Worm (Caenorhabditis elegans) whole organism, young adult: ENCODE results near the gene fut-5.

ENCODE experiments used
- B0336.3 ChIP-seq: fragments of 200-800 bp; sonication (Bioruptor generic); IDR thresholded peaks from 2 replicates; pipeline ENCODE4 v1.3.6; 2022; ENCODE audit warnings: missing genetic modification characterization, missing compliant biosample characterization
- C17E4.6 ChIP-seq: fragments of 200-800 bp; sonication (Bioruptor generic); IDR thresholded peaks from 2 replicates; pipeline ENCODE4 v1.3.6; 2022; ENCODE audit warnings: missing genetic modification reagents, missing genetic modification characterization, missing compliant biosample characterization
- D2030.7 ChIP-seq: fragments of 200-800 bp; sonication (Bioruptor generic); IDR thresholded peaks from 2 replicates; pipeline ENCODE4 v1.3.6; 2022; ENCODE audit warnings: missing genetic modification reagents, missing genetic modification characterization, missing compliant biosample characterization
- F23B12.7 ChIP-seq: sonication (generic microtip); optimal IDR thresholded peaks from 2 replicates; lab custom pipeline; 2017; ENCODE audit warnings: missing genetic modification characterization, mild to moderate bottlenecking, missing compliant biosample characterization, antibody characterized with exemption, moderate library complexity; ENCODE audit not compliant: insufficient read depth
- F33H1.4 ChIP-seq: fragments of 200-800 bp; sonication (Bioruptor generic); IDR thresholded peaks from 2 replicates; pipeline ENCODE4 v1.3.6; 2022; ENCODE audit warnings: missing genetic modification reagents, missing genetic modification characterization, missing compliant biosample characterization
- F49E8.2 ChIP-seq: sonication (generic microtip); optimal IDR thresholded peaks from 3 replicates; lab custom pipeline; 2017; ENCODE audit warnings: missing genetic modification characterization, mild to moderate bottlenecking, missing compliant biosample characterization, antibody characterized with exemption, moderate library complexity; ENCODE audit not compliant: insufficient read depth
- Y53F4B.3 ChIP-seq: fragments of 200-800 bp; sonication (Bioruptor generic); IDR thresholded peaks from 2 replicates; pipeline ENCODE4 v1.3.6; 2022; ENCODE audit warnings: missing genetic modification reagents, missing genetic modification characterization, missing compliant biosample characterization
- Y53G8AR.9 ChIP-seq: fragments of 200-800 bp; sonication (Bioruptor generic); conservative IDR thresholded peaks from 2 replicates; pipeline ENCODE4 v1.3.6; 2022; ENCODE audit warnings: missing genetic modification reagents, missing genetic modification characterization, missing compliant biosample characterization
- Y79H2A.3 ChIP-seq: fragments of 200-800 bp; sonication (Bioruptor generic); conservative IDR thresholded peaks from 2 replicates; pipeline ENCODE4 v1.3.6; 2022; ENCODE audit warnings: missing genetic modification reagents, missing genetic modification characterization, missing compliant biosample characterization
- ZK185.1 ChIP-seq: sonication (generic microtip); optimal IDR thresholded peaks from 2 replicates; lab custom pipeline; 2016; ENCODE audit warnings: mild to moderate bottlenecking, missing genetic modification characterization, missing compliant biosample characterization; ENCODE audit not compliant: poor library complexity, severe bottlenecking
- atf-7 ChIP-seq: sonication (generic microtip); optimal IDR thresholded peaks from 2 replicates; lab custom pipeline; 2017; ENCODE audit warnings: mild to moderate bottlenecking, missing genetic modification characterization, missing compliant biosample characterization
- athp-1 ChIP-seq: sonication (generic microtip); optimal IDR thresholded peaks from 2 replicates; lab custom pipeline; 2017; ENCODE audit warnings: mild to moderate bottlenecking, missing genetic modification characterization, missing compliant biosample characterization
- attf-6 ChIP-seq: fragments of 200-800 bp; sonication (Bioruptor generic); IDR thresholded peaks from 2 replicates; pipeline ENCODE4 v1.3.6; 2022; ENCODE audit warnings: missing genetic modification reagents, missing genetic modification characterization, missing compliant biosample characterization
- cebp-1 ChIP-seq, 2 experiments: fragments of 200-800 bp in 1 of 2; sonication (Bioruptor generic) in 1 of 2; sonication (generic microtip) in 1 of 2; IDR thresholded peaks in 1 of 2; optimal IDR thresholded peaks in 1 of 2; 2 replicates each; pipeline versions ENCODE4 v1.3.6 to Lab custom; 2017 to 2022; ENCODE audit warnings: missing compliant biosample characterization in 2 of 2, missing genetic modification characterization in 2 of 2, mild to moderate bottlenecking in 1 of 2, missing genetic modification reagents in 1 of 2, moderate library complexity in 1 of 2
- ceh-27 ChIP-seq: fragments of 200-800 bp; sonication (Bioruptor generic); optimal IDR thresholded peaks from 2 replicates; lab custom pipeline; 2018; ENCODE audit warnings: mild to moderate bottlenecking, missing genetic modification characterization, moderate library complexity, missing compliant biosample characterization
- chd-7 ChIP-seq: sonication (generic microtip); optimal IDR thresholded peaks from 2 replicates; lab custom pipeline; 2016; ENCODE audit warnings: mild to moderate bottlenecking, missing genetic modification characterization, moderate library complexity, missing compliant biosample characterization
- die-1 ChIP-seq: sonication (generic microtip); optimal IDR thresholded peaks from 2 replicates; lab custom pipeline; 2016; ENCODE audit warnings: missing genotype, mild to moderate bottlenecking, missing genetic modification characterization, missing compliant biosample characterization
- dpl-1 ChIP-seq: fragments of 150-350 bp; optimal IDR thresholded peaks from 2 replicates; lab custom pipeline; 2014; ENCODE audit warnings: missing biosample characterization, missing genetic modification reagents, missing genetic modification characterization
- efl-1 ChIP-seq: fragments of 150-350 bp; optimal IDR thresholded peaks from 2 replicates; lab custom pipeline; 2014; ENCODE audit warnings: missing biosample characterization, missing genetic modification reagents, missing genetic modification characterization
- egl-18 ChIP-seq: fragments of 200-800 bp; sonication (Bioruptor generic); IDR thresholded peaks from 2 replicates; pipeline ENCODE4 v1.3.6; 2022; ENCODE audit warnings: missing genetic modification reagents, missing genetic modification characterization, missing compliant biosample characterization
- ekl-4 ChIP-seq: fragments of 200-800 bp; sonication (Bioruptor generic); IDR thresholded peaks from 2 replicates; pipeline ENCODE4 v1.3.6; 2022; ENCODE audit warnings: missing genetic modification reagents, missing genetic modification characterization, missing compliant biosample characterization
- him-1 ChIP-seq: sonication (generic microtip); optimal IDR thresholded peaks from 2 replicates; lab custom pipeline; 2016; ENCODE audit warnings: missing genotype, missing genetic modification reagents, missing genetic modification characterization, missing compliant biosample characterization
- hmg-1.2 ChIP-seq: fragments of 200-800 bp; sonication (Bioruptor generic); IDR thresholded peaks from 2 replicates; pipeline ENCODE4 v1.3.6; 2022; ENCODE audit warnings: missing genetic modification reagents, missing genetic modification characterization, missing compliant biosample characterization
- hrde-1 ChIP-seq: sonication (generic microtip); optimal IDR thresholded peaks from 2 replicates; lab custom pipeline; 2016; ENCODE audit warnings: missing genetic modification characterization, mild to moderate bottlenecking, missing compliant biosample characterization, moderate library complexity, missing genotype, missing genetic modification reagents, borderline replicate concordance
- hsf-1 ChIP-seq: fragments of 200-800 bp; sonication (Bioruptor generic); IDR thresholded peaks from 2 replicates; pipeline ENCODE4 v1.3.6; 2022; ENCODE audit warnings: missing genetic modification reagents, missing genetic modification characterization, missing compliant biosample characterization
- lin-26 ChIP-seq: fragments of 200-800 bp; sonication (Bioruptor generic); IDR thresholded peaks from 2 replicates; pipeline ENCODE4 v1.3.6; 2022; ENCODE audit warnings: missing genetic modification reagents, missing genetic modification characterization, missing compliant biosample characterization
- lin-35 ChIP-seq, 3 experiments: fragments of 150-350 bp in 2 of 3; sonication (generic microtip) in 1 of 3; optimal IDR thresholded peaks; 2 replicates each; lab custom pipeline; 2014 to 2018; ENCODE audit warnings: missing biosample characterization in 3 of 3, missing genetic modification characterization in 3 of 3, missing genetic modification reagents in 3 of 3
- lin-54 ChIP-seq: fragments of 200-800 bp; sonication (Bioruptor generic); optimal IDR thresholded peaks from 2 replicates; lab custom pipeline; 2018; ENCODE audit warnings: mild to moderate bottlenecking, missing genetic modification characterization, missing compliant biosample characterization
- lsl-1 ChIP-seq: fragments of 200-800 bp; sonication (Bioruptor generic); optimal IDR thresholded peaks from 2 replicates; lab custom pipeline; 2018; ENCODE audit warnings: mild to moderate bottlenecking, missing genetic modification characterization, moderate library complexity, missing compliant biosample characterization
- madf-3 ChIP-seq: fragments of 200-800 bp; sonication (Bioruptor generic); IDR thresholded peaks from 2 replicates; pipeline ENCODE4 v1.3.6; 2022; ENCODE audit warnings: missing genetic modification reagents, missing genetic modification characterization, missing compliant biosample characterization
- madf-6 ChIP-seq: fragments of 200-800 bp; sonication (Bioruptor generic); IDR thresholded peaks from 2 replicates; pipeline ENCODE4 v1.3.6; 2022; ENCODE audit warnings: missing genetic modification reagents, missing genetic modification characterization, missing compliant biosample characterization
- madf-8 ChIP-seq: fragments of 200-800 bp; sonication (Bioruptor generic); conservative IDR thresholded peaks from 2 replicates; pipeline ENCODE4 v1.3.6; 2022; ENCODE audit warnings: missing genetic modification reagents, missing genetic modification characterization, missing compliant biosample characterization
- mes-4 ChIP-seq: sonication (generic microtip); optimal IDR thresholded peaks from 2 replicates; lab custom pipeline; 2016; ENCODE audit warnings: missing genotype, missing genetic modification characterization, missing compliant biosample characterization
- nfya-2 ChIP-seq: fragments of 200-800 bp; sonication (Bioruptor generic); IDR thresholded peaks from 2 replicates; pipeline ENCODE4 v1.3.6; 2022; ENCODE audit warnings: missing genetic modification reagents, missing genetic modification characterization, missing compliant biosample characterization
- nfyb-1 ChIP-seq: fragments of 200-800 bp; sonication (Bioruptor generic); IDR thresholded peaks from 2 replicates; pipeline ENCODE4 v1.3.6; 2022; ENCODE audit warnings: missing genetic modification reagents, missing genetic modification characterization, missing compliant biosample characterization
- rcor-1 ChIP-seq: fragments of 200-800 bp; sonication (Bioruptor generic); IDR thresholded peaks from 2 replicates; pipeline ENCODE4 v1.3.6; 2022; ENCODE audit warnings: missing genetic modification reagents, missing genetic modification characterization, missing compliant biosample characterization
- repo-1 ChIP-seq: sonication (generic microtip); optimal IDR thresholded peaks from 2 replicates; lab custom pipeline; 2017; ENCODE audit warnings: mild to moderate bottlenecking, missing genetic modification characterization, missing compliant biosample characterization
- sdz-38 ChIP-seq: sonication (generic microtip); optimal IDR thresholded peaks from 2 replicates; lab custom pipeline; 2016; ENCODE audit warnings: missing genotype, missing genetic modification characterization, missing compliant biosample characterization
- sea-2 ChIP-seq: fragments of 200-800 bp; sonication (Bioruptor generic); IDR thresholded peaks from 2 replicates; pipeline ENCODE4 v1.3.6; 2022; ENCODE audit warnings: missing genetic modification characterization, missing compliant biosample characterization
- snpc-1.3 ChIP-seq: sonication (generic microtip); optimal IDR thresholded peaks from 2 replicates; lab custom pipeline; 2017; ENCODE audit warnings: missing genetic modification characterization, mild to moderate bottlenecking, missing compliant biosample characterization, antibody characterized with exemption, moderate library complexity, missing genotype, missing genetic modification reagents; ENCODE audit not compliant: insufficient read depth
- snpc-3.4 ChIP-seq: sonication (generic microtip); optimal IDR thresholded peaks from 2 replicates; lab custom pipeline; 2017; ENCODE audit warnings: missing genetic modification characterization, mild to moderate bottlenecking, missing compliant biosample characterization, antibody characterized with exemption, moderate library complexity, missing genotype, missing genetic modification reagents
- sptf-2 ChIP-seq: fragments of 200-800 bp; sonication (Bioruptor generic); optimal IDR thresholded peaks from 2 replicates; lab custom pipeline; 2018; ENCODE audit warnings: mild to moderate bottlenecking, missing genetic modification characterization, missing compliant biosample characterization
- tbp1 ChIP-seq: fragments of 200-800 bp; sonication (Bioruptor generic); optimal IDR thresholded peaks from 2 replicates; lab custom pipeline; 2018; ENCODE audit warnings: mild to moderate bottlenecking, missing genetic modification characterization, missing compliant biosample characterization
- tlf-1 ChIP-seq: fragments of 200-800 bp; sonication (Bioruptor generic); optimal IDR thresholded peaks from 2 replicates; lab custom pipeline; 2018; ENCODE audit warnings: mild to moderate bottlenecking, missing genetic modification characterization, missing compliant biosample characterization
- unc-130 ChIP-seq: sonication (generic microtip); optimal IDR thresholded peaks from 2 replicates; lab custom pipeline; 2016; ENCODE audit warnings: missing genetic modification reagents, missing genetic modification characterization, missing compliant biosample characterization
- unc-62 ChIP-seq: fragments of 150-350 bp; optimal IDR thresholded peaks from 2 replicates; lab custom pipeline; 2014; ENCODE audit warnings: missing biosample characterization, missing genetic modification reagents, missing genetic modification characterization
- ztf-26 ChIP-seq: sonication (generic microtip); optimal IDR thresholded peaks from 2 replicates; lab custom pipeline; 2017; ENCODE audit warnings: missing genetic modification characterization, missing compliant biosample characterization

fut-5 gene

ce11 chrII:4703011-4703410 is 35.5 kb upstream of the fut-5 start:
- peak; percentile 28 for TF ChIP-seq mes-4
- peak; percentile 48 for TF ChIP-seq snpc-3.4 (tag; lab: Kevin White, UChicago)
- peak; percentile 39 for TF ChIP-seq efl-1
- peak; percentile 51; the same call in 1 of the 2 replicates for TF ChIP-seq C17E4.6 (GFP tag; lab: Robert Waterston, UW)
- TF ChIP-seq chd-7 (tag; lab: Kevin White, UChicago) = no peak
- peak; percentile 19 for TF ChIP-seq F23B12.7 (tag; lab: Kevin White, UChicago)
- TF ChIP-seq sdz-38 (tag; lab: Kevin White, UChicago) = no peak
- peak; percentile 78 for TF ChIP-seq madf-6
- TF ChIP-seq hmg-1.2 = peak; percentile 45
- TF ChIP-seq ZK185.1 (tag; lab: Kevin White, UChicago) = no peak
- TF ChIP-seq attf-6 = peak; percentile 76
- peak; percentile 77 for TF ChIP-seq rcor-1
- TF ChIP-seq sptf-2 = no peak
- TF ChIP-seq F33H1.4 (GFP tag; lab: Robert Waterston, UW) = peak; percentile 36; the same call in 1 of the 2 replicates
- no peak for TF ChIP-seq sea-2 (GFP tag; lab: Robert Waterston, UW)
- peak; percentile 2 for TF ChIP-seq athp-1 (tag; lab: Kevin White, UChicago)
- TF ChIP-seq nfyb-1 = 0 out of 2 replicates have a peak, but pooled peaks have one; percentile 28
- TF ChIP-seq unc-130 (GFP tag; lab: Kevin White, UChicago) = peak; percentile 66
- TF ChIP-seq madf-8 (GFP tag; lab: Robert Waterston, UW) = peak; percentile 66
- TF ChIP-seq ceh-27 (GFP tag; lab: Kevin White, UChicago) = no peak
- peak; percentile 10 for TF ChIP-seq die-1 (tag; lab: Kevin White, UChicago)
- peak; percentile 46 for TF ChIP-seq snpc-1.3 (tag; lab: Kevin White, UChicago)
- no peak for TF ChIP-seq Y53F4B.3 (GFP tag; lab: Robert Waterston, UW)
- no peak for TF ChIP-seq dpl-1
- TF ChIP-seq B0336.3 (GFP tag; lab: Robert Waterston, UW) = peak; percentile 70; the same call in 1 of the 2 replicates
- peak; percentile 6 for TF ChIP-seq tbp1 (GFP tag; lab: Kevin White, UChicago)
- peak; percentile 57 for TF ChIP-seq D2030.7 (GFP tag; lab: Robert Waterston, UW)
- no peak for TF ChIP-seq unc-62 (GFP tag; lab: Kevin White, UChicago)
- TF ChIP-seq hrde-1 = peak; percentile 92
- TF ChIP-seq nfya-2 (GFP tag; lab: Robert Waterston, UW) = no peak
- TF ChIP-seq lin-35 (GFP tag; optimal IDR thresholded peaks at IDR 0.05; lab: Kevin White, UChicago) = peak in 1 of 3 experiments; percentile 36
- peak; percentile 74 for TF ChIP-seq ekl-4 (GFP tag; lab: Robert Waterston, UW)
- peak; percentile 53 for TF ChIP-seq repo-1 (tag; lab: Kevin White, UChicago)
- no peak for TF ChIP-seq ztf-26 (tag; lab: Kevin White, UChicago)
- TF ChIP-seq hsf-1 (GFP tag; lab: Robert Waterston, UW) = peak; percentile 80
- peak; percentile 11 for TF ChIP-seq atf-7 (tag; lab: Kevin White, UChicago)
- TF ChIP-seq lsl-1 = peak; percentile 55
- peak; percentile 96 for TF ChIP-seq Y79H2A.3 (GFP tag; lab: Robert Waterston, UW)
- TF ChIP-seq lin-54 (GFP tag; lab: Kevin White, UChicago) = peak; percentile 58
- TF ChIP-seq madf-3 (GFP tag; lab: Robert Waterston, UW) = peak; percentile 76
- peak; percentile 83 for TF ChIP-seq Y53G8AR.9
- TF ChIP-seq him-1 (tag; lab: Kevin White, UChicago) = peak; percentile 16
- TF ChIP-seq tlf-1 (GFP tag; lab: Kevin White, UChicago) = peak; percentile 64
- no peak for TF ChIP-seq egl-18 (GFP tag; lab: Robert Waterston, UW)
- peak; percentile 62 for TF ChIP-seq F49E8.2 (tag; lab: Kevin White, UChicago)
- TF ChIP-seq lin-26 (GFP tag; lab: Robert Waterston, UW) = peak; percentile 78
- no peak for TF ChIP-seq cebp-1 (GFP tag; IDR thresholded peaks at IDR 0.05; lab: Robert Waterston, UW)
- peak; percentile 58 for TF ChIP-seq cebp-1 (tag; optimal IDR thresholded peaks at IDR 0.05; lab: Kevin White, UChicago)
